Fruit fly (Drosophila melanogaster) whole organism, prepupa: ENCODE data around the gene DCAF12.

Experiments
- Blimp-1 ChIP-seq: fragments of 200-800 bp; sonication (Bioruptor generic); optimal IDR thresholded peaks from 3 replicates; lab custom pipeline; 2017; ENCODE audit warnings: missing biosample characterization, missing genetic modification characterization, mild to moderate bottlenecking, moderate library complexity, missing genetic modification reagents
- CG10631 ChIP-seq: fragments of 200-800 bp; sonication (Bioruptor generic); optimal IDR thresholded peaks from 2 replicates; lab custom pipeline; 2016; ENCODE audit warnings: missing biosample characterization, missing genetic modification characterization
- CG11294 ChIP-seq: fragments of 200-800 bp; sonication (Bioruptor generic); IDR thresholded peaks from 2 replicates; pipeline ENCODE4 v1.3.6; 2022; ENCODE audit warnings: missing biosample characterization, missing genetic modification characterization
- CG11762 ChIP-seq: fragments of 200-800 bp; sonication (Bioruptor generic); optimal IDR thresholded peaks from 3 replicates; lab custom pipeline; 2016; ENCODE audit warnings: missing biosample characterization, missing genetic modification characterization; ENCODE audit not compliant: insufficient read depth
- CG11902 ChIP-seq: fragments of 200-800 bp; sonication (Bioruptor generic); optimal IDR thresholded peaks from 3 replicates; lab custom pipeline; 2016; ENCODE audit warnings: missing biosample characterization, missing genetic modification characterization
- CG15336 ChIP-seq: fragments of 200-800 bp; sonication (Bioruptor generic); IDR thresholded peaks from 2 replicates; pipeline ENCODE4 v1.3.6; 2022; ENCODE audit warnings: missing biosample characterization, missing genetic modification characterization
- CG1621 ChIP-seq: fragments of 200-800 bp; sonication (Bioruptor generic); optimal IDR thresholded peaks from 3 replicates; lab custom pipeline; 2018; ENCODE audit warnings: missing biosample characterization, mild to moderate bottlenecking, missing genetic modification characterization
- CG3032 ChIP-seq: fragments of 200-800 bp; optimal IDR thresholded peaks from 2 replicates; lab custom pipeline; 2019; ENCODE audit warnings: missing biosample characterization, mild to moderate bottlenecking, missing genetic modification characterization, moderate library complexity
- CG31627 ChIP-seq: fragments of 200-800 bp; sonication (Bioruptor generic); optimal IDR thresholded peaks from 3 replicates; lab custom pipeline; 2016; ENCODE audit warnings: missing biosample characterization, missing genetic modification characterization
- CG3919 ChIP-seq: fragments of 200-800 bp; sonication (Bioruptor generic); optimal IDR thresholded peaks from 3 replicates; lab custom pipeline; 2016; ENCODE audit warnings: missing biosample characterization, missing genetic modification characterization
- CG4318 ChIP-seq: fragments of 200-800 bp; sonication (Bioruptor generic); optimal IDR thresholded peaks from 3 replicates; lab custom pipeline; 2017; ENCODE audit warnings: missing biosample characterization, mild to moderate bottlenecking, missing genetic modification characterization
- CG6276 ChIP-seq: fragments of 200-800 bp; sonication (Bioruptor generic); optimal IDR thresholded peaks from 2 replicates; lab custom pipeline; 2017; ENCODE audit warnings: missing biosample characterization, mild to moderate bottlenecking, missing genetic modification characterization
- CG6792 ChIP-seq: fragments of 200-800 bp; sonication (Bioruptor generic); optimal IDR thresholded peaks from 3 replicates; lab custom pipeline; 2016; ENCODE audit warnings: missing biosample characterization, missing genetic modification characterization
- CG6808 ChIP-seq: fragments of 200-800 bp; sonication (Bioruptor generic); optimal IDR thresholded peaks from 3 replicates; lab custom pipeline; 2017; ENCODE audit warnings: missing biosample characterization, missing genetic modification characterization, mild to moderate bottlenecking, moderate library complexity, missing genetic modification reagents
- CG6854 ChIP-seq: fragments of 200-800 bp; sonication (Bioruptor generic); optimal IDR thresholded peaks from 2 replicates; lab custom pipeline; 2017; ENCODE audit warnings: missing biosample characterization, mild to moderate bottlenecking, missing genetic modification characterization
- CG7368 ChIP-seq: fragments of 200-800 bp; sonication (Bioruptor generic); optimal IDR thresholded peaks from 3 replicates; lab custom pipeline; 2016; ENCODE audit warnings: missing biosample characterization, missing genetic modification characterization
- CG8119 ChIP-seq: fragments of 200-800 bp; sonication (Bioruptor generic); IDR thresholded peaks from 3 replicates; pipeline ENCODE4 v1.3.6; 2022; ENCODE audit warnings: missing biosample characterization, missing genetic modification characterization
- CG8319 ChIP-seq: fragments of 200-800 bp; sonication (Bioruptor generic); optimal IDR thresholded peaks from 3 replicates; lab custom pipeline; 2016; ENCODE audit warnings: missing biosample characterization, missing genetic modification characterization
- CG8632 ChIP-seq: fragments of 200-800 bp; sonication (Bioruptor generic); optimal IDR thresholded peaks from 3 replicates; lab custom pipeline; 2016; ENCODE audit warnings: missing biosample characterization, missing genetic modification characterization
- CG9139 ChIP-seq: fragments of 200-800 bp; sonication (Bioruptor generic); optimal IDR thresholded peaks from 3 replicates; lab custom pipeline; 2017; ENCODE audit warnings: missing biosample characterization, mild to moderate bottlenecking, missing genetic modification characterization
- Eip75B ChIP-seq: fragments of 200-800 bp; sonication (Bioruptor generic); optimal IDR thresholded peaks from 3 replicates; lab custom pipeline; 2016; ENCODE audit warnings: missing biosample characterization, missing genetic modification characterization
- Eip78C ChIP-seq: fragments of 200-800 bp; sonication (Bioruptor generic); peaks from one replicate; lab custom pipeline; 2016; ENCODE audit warnings: missing biosample characterization, missing genetic modification characterization
- Eip93F ChIP-seq: fragments of 200-800 bp; sonication (Bioruptor generic); optimal IDR thresholded peaks from 2 replicates; lab custom pipeline; 2016; ENCODE audit warnings: missing biosample characterization, mild to moderate bottlenecking, missing genetic modification characterization
- Ets21C ChIP-seq: fragments of 200-800 bp; sonication (Bioruptor generic); optimal IDR thresholded peaks from 3 replicates; lab custom pipeline; 2016; ENCODE audit warnings: missing biosample characterization, missing genetic modification characterization
- Ets96B ChIP-seq: fragments of 200-800 bp; optimal IDR thresholded peaks from 2 replicates; lab custom pipeline; 2019; ENCODE audit warnings: missing biosample characterization, mild to moderate bottlenecking, missing genetic modification characterization, moderate library complexity
- Gug ChIP-seq: fragments of 200-800 bp; sonication (Bioruptor generic); IDR thresholded peaks from 2 replicates; pipeline ENCODE4 v1.3.6; 2022; ENCODE audit warnings: missing biosample characterization, missing genetic modification characterization
- Hr38 ChIP-seq: sonication (Bioruptor generic); optimal IDR thresholded peaks from 2 replicates; lab custom pipeline; 2016; ENCODE audit warnings: missing biosample characterization, missing genetic modification characterization
- Hr39 ChIP-seq: fragments of 200-800 bp; sonication (Bioruptor generic); optimal IDR thresholded peaks from 2 replicates; lab custom pipeline; 2016; ENCODE audit warnings: missing biosample characterization, missing genetic modification characterization
- Lpt ChIP-seq: fragments of 200-800 bp; sonication (Bioruptor generic); optimal IDR thresholded peaks from 3 replicates; lab custom pipeline; 2016; ENCODE audit warnings: missing biosample characterization, missing genetic modification characterization
- OdsH ChIP-seq: fragments of 200-800 bp; sonication (Bioruptor generic); optimal IDR thresholded peaks from 3 replicates; lab custom pipeline; 2016; ENCODE audit warnings: missing biosample characterization, missing genetic modification characterization
- Smox ChIP-seq: fragments of 200-800 bp; sonication (Bioruptor generic); optimal IDR thresholded peaks from 3 replicates; lab custom pipeline; 2016; ENCODE audit warnings: missing biosample characterization, missing genetic modification characterization
- Sox102F ChIP-seq: fragments of 200-800 bp; sonication (Bioruptor generic); optimal IDR thresholded peaks from 2 replicates; lab custom pipeline; 2016; ENCODE audit warnings: missing biosample characterization, mild to moderate bottlenecking, missing genetic modification characterization
- Sox14 ChIP-seq: fragments of 200-800 bp; sonication (Bioruptor generic); optimal IDR thresholded peaks from 3 replicates; lab custom pipeline; 2016; ENCODE audit warnings: missing biosample characterization, missing genetic modification characterization
- Sox15 ChIP-seq: fragments of 200-800 bp; sonication (Bioruptor generic); optimal IDR thresholded peaks from 3 replicates; lab custom pipeline; 2016; ENCODE audit warnings: missing biosample characterization, missing genetic modification characterization
- achi ChIP-seq: fragments of 200-800 bp; sonication (Bioruptor generic); optimal IDR thresholded peaks from 3 replicates; lab custom pipeline; 2016; ENCODE audit warnings: missing biosample characterization, missing genetic modification characterization
- acj6 ChIP-seq: fragments of 200-800 bp; sonication (Bioruptor generic); optimal IDR thresholded peaks from 3 replicates; lab custom pipeline; 2016; ENCODE audit warnings: missing biosample characterization, missing genetic modification characterization
- cyc ChIP-seq: fragments of 200-800 bp; sonication (Bioruptor generic); optimal IDR thresholded peaks from 3 replicates; lab custom pipeline; 2016; ENCODE audit warnings: missing biosample characterization, missing genetic modification characterization
- dac ChIP-seq: fragments of 200-800 bp; sonication (Bioruptor generic); optimal IDR thresholded peaks from 2 replicates; lab custom pipeline; 2017; ENCODE audit warnings: missing biosample characterization, mild to moderate bottlenecking, missing genetic modification characterization
- dsx ChIP-seq: fragments of 200-800 bp; optimal IDR thresholded peaks from 3 replicates; lab custom pipeline; 2019; ENCODE audit warnings: missing biosample characterization, mild to moderate bottlenecking, missing genetic modification characterization, moderate library complexity; ENCODE audit not compliant: poor library complexity, severe bottlenecking
- eg ChIP-seq: fragments of 200-800 bp; sonication (Bioruptor generic); IDR thresholded peaks from 3 replicates; pipeline ENCODE4 v1.3.6; 2022; ENCODE audit warnings: missing biosample characterization, missing genetic modification characterization
- esn ChIP-seq: fragments of 200-800 bp; sonication (Bioruptor generic); optimal IDR thresholded peaks from 2 replicates; lab custom pipeline; 2016; ENCODE audit warnings: missing biosample characterization, mild to moderate bottlenecking, missing genetic modification characterization, moderate library complexity
- fd59A ChIP-seq: fragments of 200-800 bp; sonication (Bioruptor generic); optimal IDR thresholded peaks from 2 replicates; lab custom pipeline; 2017; ENCODE audit warnings: missing biosample characterization, mild to moderate bottlenecking, missing genetic modification characterization, missing genetic modification reagents
- fd85E ChIP-seq: fragments of 200-800 bp; sonication (Bioruptor generic); optimal IDR thresholded peaks from 3 replicates; lab custom pipeline; 2016; ENCODE audit warnings: missing biosample characterization, missing genetic modification characterization
- fkh ChIP-seq: fragments of 200-800 bp; sonication (Bioruptor generic); optimal IDR thresholded peaks from 3 replicates; lab custom pipeline; 2017; ENCODE audit warnings: missing biosample characterization, mild to moderate bottlenecking, missing genetic modification characterization, moderate library complexity
- lz ChIP-seq: fragments of 200-800 bp; sonication (Bioruptor generic); optimal IDR thresholded peaks from 3 replicates; lab custom pipeline; 2016; ENCODE audit warnings: missing biosample characterization, missing genetic modification characterization
- pdm3 ChIP-seq: fragments of 200-800 bp; sonication (Bioruptor generic); optimal IDR thresholded peaks from 3 replicates; lab custom pipeline; 2016; ENCODE audit warnings: missing biosample characterization, missing genetic modification characterization
- salr ChIP-seq, 2 experiments: fragments of 200-800 bp; sonication (Bioruptor generic); optimal IDR thresholded peaks; 3 replicates each; lab custom pipeline; 2016 to 2018; ENCODE audit warnings: missing biosample characterization in 2 of 2, missing genetic modification characterization in 2 of 2, mild to moderate bottlenecking in 1 of 2
- ss ChIP-seq, 2 experiments: fragments of 200-800 bp; sonication (Bioruptor generic); optimal IDR thresholded peaks; 2 replicates in 1 of 2; 3 replicates in 1 of 2; lab custom pipeline; 2017 to 2018; ENCODE audit warnings: mild to moderate bottlenecking in 2 of 2, missing biosample characterization in 2 of 2, missing genetic modification characterization in 2 of 2, moderate library complexity in 1 of 2
- svp ChIP-seq: fragments of 200-800 bp; sonication (Bioruptor generic); peaks from one replicate; lab custom pipeline; 2016; ENCODE audit warnings: missing biosample characterization, missing genetic modification characterization
- topi ChIP-seq: fragments of 200-800 bp; sonication (Bioruptor generic); optimal IDR thresholded peaks from 3 replicates; lab custom pipeline; 2016; ENCODE audit warnings: missing biosample characterization, missing genetic modification characterization
- vri ChIP-seq: fragments of 200-800 bp; sonication (Bioruptor generic); optimal IDR thresholded peaks from 3 replicates; lab custom pipeline; 2016; ENCODE audit warnings: missing biosample characterization, mild to moderate bottlenecking, missing genetic modification characterization

The DCAF12 gene

DNA sequence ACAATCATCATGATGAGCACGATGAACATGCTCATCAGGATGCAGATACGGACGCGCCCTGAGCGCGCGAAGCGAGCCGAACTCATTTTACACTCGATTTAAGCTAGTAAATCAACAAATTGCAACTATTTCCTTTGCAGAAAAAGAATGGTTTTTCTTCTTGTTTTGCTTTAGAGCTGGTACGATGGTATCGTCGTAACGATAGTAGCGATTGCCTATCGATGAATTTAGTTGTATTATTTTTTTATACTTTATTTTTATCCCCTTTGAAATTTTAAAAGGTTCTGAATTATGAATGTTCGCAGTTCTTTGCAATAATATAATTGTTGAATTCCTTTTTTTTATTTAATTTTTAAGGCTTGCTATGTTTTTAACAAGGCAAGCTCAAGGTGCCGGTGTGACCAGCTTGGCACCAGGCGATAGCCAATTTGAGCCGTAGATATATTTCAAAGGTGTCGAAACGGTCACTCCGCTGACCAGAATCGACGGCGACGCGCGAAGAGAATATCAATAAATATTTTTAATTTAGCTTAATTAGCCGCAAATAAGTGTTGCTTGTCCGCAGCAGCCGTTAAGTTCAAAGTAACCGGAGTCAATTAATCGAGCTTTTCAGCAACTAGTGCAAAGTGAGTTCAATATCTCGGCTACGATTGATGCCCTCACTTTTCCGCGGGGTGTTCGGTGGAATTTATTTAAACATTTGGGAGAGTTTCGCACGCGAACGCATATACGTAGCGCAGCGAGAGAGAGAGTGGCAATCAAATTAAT, 49.4 kb downstream of the DCAF12 start, which contains the start of the genes CG12213 and GC1:
TSS of gene CG12213 (minus strand) at position 430 of the 768 bp plus-strand sequence.
TSS of gene GC1 (plus strand) at position 447 of the 768 bp plus-strand sequence.
- TF ChIP-seq CG3032 (tag; lab: Kevin White, UChicago): peak; percentile 57
- TF ChIP-seq cyc (GFP tag; lab: Kevin White, UChicago): no peak
- peak; percentile 9 for TF ChIP-seq CG6808 (GFP tag; lab: Kevin White, UChicago)
- peak; percentile 46; the same call in 1 of the 3 replicates for TF ChIP-seq eg (GFP tag; lab: Robert Waterston, UW)
- TF ChIP-seq acj6 (GFP tag; lab: Kevin White, UChicago): no peak
- TF ChIP-seq CG3919: peak; percentile 33
- TF ChIP-seq salr (GFP tag; optimal IDR thresholded peaks at IDR 0.05; lab: Kevin White, UChicago): no peak
- peak; percentile 29 for TF ChIP-seq CG10631 (GFP tag; lab: Kevin White, UChicago)
- TF ChIP-seq pdm3 (GFP tag; lab: Kevin White, UChicago): no peak
- TF ChIP-seq Gug (GFP tag; lab: Robert Waterston, UW): no peak
- TF ChIP-seq Lpt: no peak
- TF ChIP-seq CG31627: peak; percentile 16
- no peak for TF ChIP-seq CG9139 (GFP tag; lab: Kevin White, UChicago)
- no peak for TF ChIP-seq CG8632 (GFP tag; lab: Kevin White, UChicago)
- no peak for TF ChIP-seq CG6276 (GFP tag; lab: Kevin White, UChicago)
- peak; percentile 33 for TF ChIP-seq vri (GFP tag; lab: Kevin White, UChicago)
- TF ChIP-seq fkh (GFP tag; lab: Kevin White, UChicago): no peak
- peak; percentile 31 for TF ChIP-seq esn
- TF ChIP-seq Hr39 (GFP tag; lab: Kevin White, UChicago): peak; percentile 24
- no peak for TF ChIP-seq dac
- peak; percentile 24 for TF ChIP-seq lz (GFP tag; lab: Kevin White, UChicago)
- TF ChIP-seq fd85E: no peak
- peak in 1 of 2 experiments; percentile 11 for TF ChIP-seq ss (GFP tag; optimal IDR thresholded peaks at IDR 0.05; lab: Kevin White, UChicago)
- TF ChIP-seq Eip78C (GFP tag; lab: Kevin White, UChicago): peak; percentile 36
- no peak for TF ChIP-seq topi (GFP tag; lab: Kevin White, UChicago)
- no peak for TF ChIP-seq fd59A (GFP tag; lab: Kevin White, UChicago)
- no peak; the same call in 1 of the 2 replicates for TF ChIP-seq CG15336 (GFP tag; lab: Robert Waterston, UW)
- no peak for TF ChIP-seq CG11902 (GFP tag; lab: Kevin White, UChicago)
- no peak for TF ChIP-seq CG7368 (GFP tag; lab: Kevin White, UChicago)
- no peak for TF ChIP-seq Blimp-1
- no peak for TF ChIP-seq CG11762
- no peak for TF ChIP-seq CG4318
- TF ChIP-seq CG8319 (GFP tag; lab: Kevin White, UChicago): no peak
- TF ChIP-seq Sox14 (GFP tag; lab: Kevin White, UChicago): peak; percentile 27
- peak; percentile 2 for TF ChIP-seq CG6854
- no peak for TF ChIP-seq CG1621 (tag; lab: Kevin White, UChicago)
- TF ChIP-seq Sox102F (GFP tag; lab: Kevin White, UChicago): no peak
- TF ChIP-seq dsx: peak; percentile 41
- TF ChIP-seq CG11294 (GFP tag; lab: Robert Waterston, UW): no peak
- TF ChIP-seq achi (GFP tag; lab: Kevin White, UChicago): peak; percentile 15
- no peak for TF ChIP-seq Hr38 (GFP tag; lab: Kevin White, UChicago)
- TF ChIP-seq svp (GFP tag; lab: Kevin White, UChicago): peak; percentile 72
- no peak for TF ChIP-seq Smox (GFP tag; lab: Kevin White, UChicago)
- peak; percentile 40 for TF ChIP-seq Eip75B (GFP tag; lab: Kevin White, UChicago)
- peak; percentile 24 for TF ChIP-seq OdsH (GFP tag; lab: Kevin White, UChicago)
- no peak for TF ChIP-seq CG6792 (GFP tag; lab: Kevin White, UChicago)
- no peak for TF ChIP-seq Sox15 (GFP tag; lab: Kevin White, UChicago)
- TF ChIP-seq CG8119 (GFP tag; lab: Robert Waterston, UW): no peak
- peak; percentile 56 for TF ChIP-seq Eip93F (GFP tag; lab: Kevin White, UChicago)
- peak; percentile 14 for TF ChIP-seq Ets21C (GFP tag; lab: Kevin White, UChicago)
- TF ChIP-seq Ets96B (tag; lab: Kevin White, UChicago): peak; percentile 32
